Worm (Caenorhabditis elegans): ENCODE results near the gene nlp-14.

DNA sequence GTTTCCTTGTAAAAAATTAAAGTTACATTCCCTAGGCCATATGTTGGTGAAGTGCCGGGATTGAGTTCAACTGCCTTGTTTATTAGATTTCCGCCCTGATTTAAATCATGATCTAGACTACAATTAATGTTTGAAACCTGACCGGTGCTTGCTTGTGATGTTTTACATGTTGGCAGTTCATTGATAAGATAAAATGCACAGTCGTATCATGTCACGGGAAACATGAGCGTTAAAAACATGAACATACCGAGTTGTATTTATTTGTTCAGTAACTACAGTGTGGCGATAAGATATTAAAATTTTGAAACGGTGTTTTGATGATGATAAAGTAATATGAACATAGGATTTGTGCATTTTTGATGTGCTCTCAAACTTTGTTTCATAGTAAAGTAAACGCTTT lies 13.2 kb upstream of the nlp-14 start:
- TF ChIP-seq pha-4 (tag; optimal IDR thresholded peaks at IDR 0.05), result no peak
- no peak for TF ChIP-seq snpc-4 (tag; optimal IDR thresholded peaks at IDR 0.05)
- TF ChIP-seq unc-62 (GFP tag; optimal IDR thresholded peaks at IDR 0.05), result no peak
- no peak for TF ChIP-seq unc-39 (tag; optimal IDR thresholded peaks at IDR 0.05)
- no peak for TF ChIP-seq ces-1 (GFP tag; optimal IDR thresholded peaks at IDR 0.05)
- TF ChIP-seq nhr-28 (tag; optimal IDR thresholded peaks at IDR 0.05), result no peak
- TF ChIP-seq sem-2 (GFP tag; optimal IDR thresholded peaks at IDR 0.05), result no peak
- TF ChIP-seq elt-3 (tag; optimal IDR thresholded peaks at IDR 0.05), result no peak
- TF ChIP-seq nhr-237 (tag; optimal IDR thresholded peaks at IDR 0.05), result no peak
- TF ChIP-seq ztf-11 (tag; optimal IDR thresholded peaks at IDR 0.05), result no peak
- TF ChIP-seq blmp-1 (tag; optimal IDR thresholded peaks at IDR 0.05), result no peak

All from whole organism, mixed stage, embryonic.